Fruit fly (Drosophila melanogaster) whole organism, pupa: ENCODE results near the gene CG9706.

Experiments
- CG10348 ChIP-seq: fragments of 200-800 bp; sonication (Bioruptor generic); IDR thresholded peaks from 2 replicates; pipeline ENCODE4 v1.3.6; 2022; ENCODE audit warnings: missing biosample characterization, missing genetic modification characterization
- CG17806 ChIP-seq: fragments of 200-800 bp; sonication (Bioruptor generic); optimal IDR thresholded peaks from 2 replicates; lab custom pipeline; 2018; ENCODE audit warnings: missing biosample characterization, mild to moderate bottlenecking, missing genetic modification characterization, moderate library complexity
- CG34367 ChIP-seq: fragments of 200-800 bp; sonication (Bioruptor generic); optimal IDR thresholded peaks from 2 replicates; lab custom pipeline; 2018; ENCODE audit warnings: missing biosample characterization, mild to moderate bottlenecking, missing genetic modification characterization
- CG8159 ChIP-seq: fragments of 200-800 bp; sonication (Bioruptor generic); optimal IDR thresholded peaks from 3 replicates; lab custom pipeline; 2018; ENCODE audit warnings: missing biosample characterization, mild to moderate bottlenecking, missing genetic modification characterization, moderate library complexity
- CG8301 ChIP-seq: fragments of 200-800 bp; sonication (Bioruptor generic); optimal IDR thresholded peaks from 2 replicates; lab custom pipeline; 2018; ENCODE audit warnings: missing biosample characterization, mild to moderate bottlenecking, missing genetic modification characterization
- EcR ChIP-seq: fragments of 200-800 bp; sonication (Bioruptor generic); optimal IDR thresholded peaks from 3 replicates; lab custom pipeline; 2019; ENCODE audit warnings: missing biosample characterization, missing genetic modification characterization, mild to moderate bottlenecking, moderate library complexity, missing genetic modification reagents
- fd96Ca ChIP-seq: fragments of 200-800 bp; sonication (Bioruptor generic); IDR thresholded peaks from 3 replicates; pipeline ENCODE4 v1.3.6; 2022; ENCODE audit warnings: missing biosample characterization, missing genetic modification characterization

Gene CG9706

dm6 chr3L:16829983-16830382 lies 47.2 kb downstream of the CG9706 start:
- TF ChIP-seq fd96Ca (GFP tag; lab: Robert Waterston, UW) (no peak), CG34367 (tag; lab: Kevin White, UChicago) (no peak), EcR (GFP tag; lab: Kevin White, UChicago) (peak; percentile 69), CG10348 (GFP tag; lab: Robert Waterston, UW) (no peak), CG17806 (tag; lab: Kevin White, UChicago) (no peak), CG8159 (tag; lab: Kevin White, UChicago) (no peak), CG8301 (no peak)
- TF ChIP-seq, all 21 proteins: peak for 1
